Fruit fly (Drosophila melanogaster) S2 (cell line): Measurements from ENCODE around the gene kraken.
A peak's percentile ranks its signal among the peaks of the same experiment; 100 is the strongest.

Experiments used
- CG8478 ChIP-seq: fragments of >200 bp; optimal IDR thresholded peaks from 2 replicates; lab custom pipeline; 2018
- CTCF ChIP-seq, 2 experiments: fragments of >200 bp; optimal IDR thresholded peaks; 2 replicates each; lab custom pipeline; 2018

The kraken gene

DNA sequence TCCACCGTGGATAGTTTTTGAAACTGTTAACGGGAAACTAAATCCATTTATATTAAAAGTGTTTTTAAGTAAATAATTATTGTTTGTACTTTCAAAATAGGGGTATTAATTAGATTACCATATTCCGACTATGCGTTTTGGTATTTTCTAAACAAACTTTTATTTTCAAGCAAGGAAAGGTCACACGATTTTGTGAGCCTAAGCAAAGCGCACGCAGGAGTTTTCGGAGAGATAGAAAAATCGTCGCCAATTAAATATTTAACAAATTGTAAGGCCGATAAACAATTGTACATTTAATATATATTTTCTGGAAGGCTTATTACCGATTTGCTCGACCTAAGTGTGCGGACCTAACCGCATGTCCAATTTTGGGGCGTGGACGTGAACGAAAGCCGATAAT lies 17.7 kb downstream of the kraken start, which contains the start of gene PNUTS:
Gene PNUTS, plus strand, starts transcription at position 181 of the 400 bp plus-strand sequence.
- no peak for TF ChIP-seq CTCF (optimal IDR thresholded peaks at IDR 0.05; lab: Kevin White, UChicago)
- TF ChIP-seq CG8478 (lab: Kevin White, UChicago), result no peak

DNA sequence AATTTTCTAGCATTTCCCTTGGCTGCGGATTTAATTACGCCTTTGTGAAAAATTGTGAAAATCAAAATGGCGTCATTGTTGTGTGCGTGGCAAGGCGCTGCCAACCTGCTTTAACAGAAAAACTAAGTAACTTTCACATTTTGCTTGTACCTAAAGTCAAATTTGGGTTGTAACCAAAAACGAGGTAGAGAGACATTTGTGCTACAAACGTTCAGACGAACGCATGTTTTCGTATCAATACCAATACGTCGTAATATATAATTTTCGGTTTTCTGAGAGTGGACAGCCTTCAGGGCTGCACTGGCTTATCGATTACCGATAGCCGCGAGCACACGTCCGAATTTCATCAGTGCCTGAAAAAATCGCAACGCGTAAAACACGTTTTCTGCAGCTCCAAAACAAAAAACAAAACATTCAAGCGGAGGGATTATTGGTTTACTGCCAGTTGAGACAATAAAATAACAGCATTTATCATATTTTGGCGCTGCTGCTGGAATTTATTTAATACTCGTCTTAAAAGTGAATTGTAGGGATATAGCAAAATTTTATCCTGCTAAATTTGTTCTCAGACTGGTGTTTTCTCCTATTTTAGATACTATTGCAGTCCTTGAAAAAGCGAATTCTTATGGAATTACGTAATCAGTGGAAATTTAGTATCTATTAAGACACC lies 18.3 kb downstream of the kraken start:
- TF ChIP-seq CTCF (optimal IDR thresholded peaks at IDR 0.05; lab: Kevin White, UChicago) (peak in 1 of 2 experiments; percentile 43), CG8478 (lab: Kevin White, UChicago) (no peak)

DNA sequence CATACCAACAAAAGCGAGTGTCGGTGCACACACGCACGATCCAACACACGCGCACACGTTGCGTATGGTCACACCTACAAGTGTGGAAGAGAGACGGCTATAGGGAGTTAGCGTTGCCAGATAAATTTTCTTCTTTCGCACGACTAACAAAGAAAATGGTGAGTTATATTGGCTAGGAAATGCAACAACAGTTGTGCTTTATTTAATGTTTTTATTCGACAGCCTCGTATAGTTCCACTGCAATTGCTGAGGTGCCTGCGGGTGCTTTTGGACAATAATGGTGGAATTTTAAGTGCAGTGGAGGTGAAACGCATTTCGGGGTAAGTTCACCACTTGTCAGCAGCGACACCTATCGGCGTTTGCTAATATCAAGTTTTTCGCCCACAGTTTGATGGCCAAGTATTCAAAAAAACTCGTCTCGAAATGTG lies 18.9 kb downstream of the kraken start:
- TF ChIP-seq CG8478 (lab: Kevin White, UChicago), result no peak
- peak; percentile 88 to 96 for TF ChIP-seq CTCF (optimal IDR thresholded peaks at IDR 0.05; lab: Kevin White, UChicago)

DNA sequence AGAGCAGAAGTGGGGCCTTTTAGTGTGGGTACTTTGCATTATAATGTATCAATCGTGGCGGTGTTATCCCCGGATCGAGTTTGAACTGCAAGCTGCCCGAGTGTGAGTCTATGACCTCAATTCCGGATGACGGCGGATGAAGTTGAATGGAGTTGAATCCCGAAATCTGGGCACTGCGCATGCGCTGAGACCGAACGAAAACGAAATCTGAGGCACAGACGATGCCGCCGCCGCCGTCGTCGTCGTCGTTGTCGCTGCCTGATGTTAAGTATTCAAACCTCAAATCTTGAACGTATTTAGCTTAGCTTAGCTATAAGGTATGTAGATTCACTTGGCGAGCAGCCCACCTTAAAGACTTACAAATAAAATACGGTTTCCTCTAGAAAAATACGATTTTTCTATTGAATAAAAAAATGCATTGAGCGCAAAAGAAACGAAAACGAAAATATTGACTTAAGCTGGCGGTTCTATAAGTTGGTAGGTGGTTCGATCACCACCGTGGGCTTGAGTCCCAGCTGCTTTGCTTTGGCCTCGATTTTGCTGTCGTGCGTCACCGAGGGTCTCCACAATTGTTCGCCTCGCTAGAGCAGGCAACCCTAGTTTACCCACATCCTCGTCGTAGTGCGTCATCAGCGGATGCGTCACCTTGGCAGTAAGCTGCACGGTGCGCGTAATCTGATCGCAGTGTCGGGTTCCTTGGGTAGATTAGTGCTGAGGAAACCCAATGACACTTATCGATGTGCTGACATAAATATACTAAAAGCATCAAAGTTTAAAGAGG lies 21.3 kb downstream of the kraken start:
- TF ChIP-seq CTCF (optimal IDR thresholded peaks at IDR 0.05; lab: Kevin White, UChicago) (no peak), CG8478 (lab: Kevin White, UChicago) (no peak)

DNA sequence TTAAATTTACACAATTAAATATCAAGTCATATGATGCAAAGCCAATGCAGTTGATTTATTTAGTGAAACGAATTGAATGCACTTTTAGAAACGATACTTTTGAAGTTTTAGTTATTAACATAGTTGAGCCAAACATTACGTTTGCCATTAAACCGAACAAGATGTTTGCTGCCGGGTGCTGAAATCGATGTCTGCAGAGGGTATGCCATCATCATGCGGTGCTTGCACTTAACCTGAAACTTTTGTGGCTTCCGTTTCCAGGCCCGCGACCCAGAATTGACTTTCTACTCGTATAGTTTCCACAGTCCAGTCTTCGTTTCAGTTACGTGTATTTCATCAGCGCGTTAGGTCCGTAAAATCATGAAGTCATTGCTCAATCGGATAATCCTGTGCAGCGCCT lies 24.4 kb downstream of the kraken start, which contains the start of gene ninaA:
Gene ninaA, plus strand, starts transcription at position 301 of the 400 bp plus-strand sequence.
- no peak for TF ChIP-seq CTCF (optimal IDR thresholded peaks at IDR 0.05; lab: Kevin White, UChicago)
- TF ChIP-seq CG8478 (lab: Kevin White, UChicago), result no peak

DNA sequence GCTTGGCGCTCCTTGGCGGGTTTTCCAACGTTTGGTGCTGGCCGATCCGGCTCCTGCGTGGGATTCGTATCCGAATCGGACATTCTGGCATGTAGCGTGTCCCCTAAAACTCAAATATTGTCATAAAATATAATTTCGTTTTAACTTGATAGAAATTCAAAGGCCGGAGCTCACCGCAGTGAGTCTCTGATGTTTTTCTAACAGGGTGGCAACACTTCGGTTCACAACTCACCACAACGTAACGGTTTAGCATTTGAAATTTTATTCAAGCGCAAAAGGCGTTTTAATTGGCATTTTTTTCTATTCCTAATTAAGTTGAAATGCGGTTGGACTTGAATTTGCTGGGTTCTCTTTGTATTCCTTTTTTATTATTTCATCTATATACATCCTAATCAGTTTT lies 32.4 kb downstream of the kraken start, which contains the start of gene CG15824:
Gene CG15824, minus strand, starts transcription at position 172 of the 400 bp plus-strand sequence.
- no peak for TF ChIP-seq CG8478 (lab: Kevin White, UChicago)
- TF ChIP-seq CTCF (optimal IDR thresholded peaks at IDR 0.05; lab: Kevin White, UChicago), result peak; percentile 37 to 39

DNA sequence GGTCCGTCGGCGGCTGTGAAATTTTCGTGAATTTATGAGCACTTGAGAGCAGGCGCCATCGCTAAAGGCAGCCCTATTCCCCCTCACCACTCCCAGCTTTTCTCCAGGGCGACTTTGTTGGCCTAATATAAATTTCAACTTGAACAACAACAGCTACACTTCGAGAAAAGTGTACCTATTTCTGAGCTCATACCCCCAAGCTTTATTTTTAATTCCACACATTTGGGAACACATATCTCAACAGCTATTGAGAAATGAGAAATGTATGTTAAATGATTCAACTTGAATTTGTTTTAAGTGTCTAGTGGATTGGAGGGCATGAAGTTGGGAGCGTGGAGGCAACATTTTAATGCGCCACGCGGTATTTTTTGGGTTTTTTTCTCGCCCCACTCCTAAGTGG lies 34.2 kb downstream of the kraken start:
- TF ChIP-seq CG8478 (lab: Kevin White, UChicago) (no peak), CTCF (optimal IDR thresholded peaks at IDR 0.05; lab: Kevin White, UChicago) (no peak)

DNA sequence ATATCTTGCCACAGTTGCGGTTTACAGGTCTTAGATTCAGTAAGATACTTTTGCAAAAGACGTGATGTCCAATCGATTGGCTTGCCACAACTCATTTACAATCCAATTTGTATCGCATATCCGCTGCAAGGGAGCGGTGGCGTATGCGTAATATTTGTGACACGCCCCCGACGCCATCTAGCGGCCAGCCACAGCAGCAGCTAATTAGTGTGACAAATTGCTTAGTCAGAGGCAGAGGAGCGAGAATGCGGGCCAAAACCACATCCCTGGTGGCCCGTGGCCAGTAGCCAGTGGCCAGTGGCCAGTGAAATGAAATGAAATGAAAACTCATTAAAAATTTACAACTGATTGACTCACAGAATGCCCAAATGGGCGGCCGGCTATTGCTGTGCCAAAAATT lies 35.2 kb downstream of the kraken start:
- TF ChIP-seq CG8478 (lab: Kevin White, UChicago) (no peak), CTCF (optimal IDR thresholded peaks at IDR 0.05; lab: Kevin White, UChicago) (peak; percentile 68 to 70)

DNA sequence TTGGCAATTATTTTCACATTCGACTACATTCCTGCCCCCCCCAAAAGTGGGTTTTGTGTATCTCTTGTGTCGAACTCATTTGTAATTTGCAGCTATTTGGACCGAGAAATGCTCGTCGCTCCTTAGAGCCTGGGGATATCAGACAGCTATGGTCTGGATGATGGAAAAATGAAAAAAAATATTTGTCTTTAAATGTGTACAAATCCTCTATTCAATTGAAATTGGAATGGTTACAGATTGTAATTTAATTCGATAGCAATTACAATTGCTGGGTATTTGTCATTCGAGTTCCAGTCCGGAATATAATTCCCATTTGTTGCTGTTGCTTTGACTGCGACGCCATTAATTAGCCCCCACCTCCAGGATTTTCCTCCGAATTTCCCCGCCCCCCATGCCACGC lies 37.2 kb downstream of the kraken start:
- TF ChIP-seq CTCF (optimal IDR thresholded peaks at IDR 0.05; lab: Kevin White, UChicago), result no peak
- no peak for TF ChIP-seq CG8478 (lab: Kevin White, UChicago)

DNA sequence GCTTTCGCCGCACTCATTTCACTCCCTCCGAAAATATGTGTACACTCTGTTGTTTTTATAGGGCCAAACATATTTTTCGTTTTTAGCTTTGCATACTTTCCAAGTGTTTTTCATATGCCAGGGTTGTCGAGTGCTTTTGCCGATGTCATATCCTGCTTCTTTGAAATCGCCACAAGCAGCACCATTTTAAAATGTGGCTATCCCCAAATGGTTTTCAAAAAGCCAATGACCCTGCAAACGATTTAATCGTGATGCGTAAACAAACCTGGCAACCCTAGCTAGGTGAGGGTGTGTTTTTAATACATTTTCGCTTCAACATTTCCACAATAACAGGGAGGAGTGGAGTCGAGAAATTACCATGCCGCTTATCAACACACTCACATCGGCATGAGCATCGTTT lies 39.9 kb downstream of the kraken start:
- no peak for TF ChIP-seq CG8478 (lab: Kevin White, UChicago)
- TF ChIP-seq CTCF (optimal IDR thresholded peaks at IDR 0.05; lab: Kevin White, UChicago), result no peak

DNA sequence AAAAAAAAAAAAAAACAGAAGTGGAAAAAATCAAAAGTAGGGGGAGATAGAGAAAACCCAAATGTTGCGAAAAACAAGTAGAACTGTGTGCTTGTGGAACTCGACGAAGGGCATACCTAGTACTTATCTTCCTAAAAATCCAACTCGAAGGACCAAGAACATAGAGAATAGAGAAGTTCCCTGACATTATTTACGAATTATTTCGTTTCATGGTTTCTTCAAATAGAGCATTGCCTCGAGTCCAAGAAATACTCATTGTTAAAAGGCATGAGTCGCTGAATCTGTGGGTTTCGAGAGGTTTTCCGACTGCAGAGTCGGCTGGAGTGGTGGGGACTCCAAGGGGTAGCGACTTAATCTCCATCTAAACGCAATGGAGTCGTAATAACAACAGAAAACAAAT lies 40.6 kb downstream of the kraken start:
- TF ChIP-seq CG8478 (lab: Kevin White, UChicago) (no peak), CTCF (optimal IDR thresholded peaks at IDR 0.05; lab: Kevin White, UChicago) (no peak)

DNA sequence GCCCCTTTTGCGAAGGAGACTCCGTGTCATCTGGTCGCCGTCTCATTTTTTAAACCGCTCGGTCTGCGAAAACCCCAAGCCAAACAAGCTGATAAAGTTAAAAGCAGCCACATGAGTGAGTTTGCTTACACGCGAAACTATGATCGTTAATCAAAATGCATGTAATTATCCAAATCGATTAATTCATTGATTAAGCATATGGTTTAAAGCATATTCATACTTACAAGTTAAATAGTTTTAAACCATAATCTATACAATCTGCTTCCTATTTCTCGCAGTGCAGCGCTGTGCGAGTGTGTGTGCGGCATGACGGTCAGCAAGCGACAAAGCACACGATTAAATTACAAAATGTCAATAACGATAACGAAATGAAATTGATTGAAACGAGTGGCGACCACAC lies 42.9 kb downstream of the kraken start:
- TF ChIP-seq CG8478 (lab: Kevin White, UChicago), result no peak
- TF ChIP-seq CTCF (optimal IDR thresholded peaks at IDR 0.05; lab: Kevin White, UChicago), result no peak

DNA sequence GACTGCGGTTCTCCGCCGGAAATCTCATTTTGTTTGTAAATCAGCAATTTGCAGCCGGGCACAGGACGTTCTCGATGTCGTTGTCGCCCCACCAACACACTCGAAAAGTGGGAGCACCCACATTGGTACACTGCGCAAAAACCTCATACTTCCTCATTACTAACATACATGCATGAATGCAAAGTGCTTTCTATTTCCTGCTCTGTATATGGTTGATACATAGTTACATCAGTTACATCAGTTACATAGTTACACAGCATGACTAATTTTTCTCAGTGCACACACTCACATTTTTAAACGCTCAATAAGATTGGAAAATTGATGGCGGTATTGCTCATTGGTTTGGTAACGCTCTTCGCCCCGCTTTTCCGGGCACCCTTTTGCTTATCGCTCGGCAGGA lies 44.6 kb downstream of the kraken start:
- no peak for TF ChIP-seq CTCF (optimal IDR thresholded peaks at IDR 0.05; lab: Kevin White, UChicago)
- TF ChIP-seq CG8478 (lab: Kevin White, UChicago), result no peak

DNA sequence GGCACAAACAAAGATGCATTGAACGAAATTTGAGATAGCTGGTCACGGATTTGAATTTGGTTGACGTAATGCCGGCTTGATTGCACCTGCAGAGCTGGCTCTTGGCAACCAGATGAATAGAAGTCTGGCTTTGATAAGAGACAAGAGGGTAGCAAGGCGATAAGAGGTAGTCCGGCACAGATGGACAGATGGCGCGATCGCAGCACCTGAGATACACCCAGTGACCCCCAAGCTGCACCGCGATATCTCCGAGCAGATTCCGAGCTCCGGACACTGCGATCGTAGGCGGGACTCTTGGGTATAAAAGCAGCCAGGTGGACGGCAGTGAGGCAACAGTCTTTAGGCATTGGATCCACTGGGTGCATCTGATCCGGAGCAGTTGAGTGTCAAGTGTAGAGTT lies 45.7 kb downstream of the kraken start, which contains the start of gene Lsp1beta:
Gene Lsp1beta, plus strand, starts transcription at position 185 of the 400 bp plus-strand sequence.
- TF ChIP-seq CG8478 (lab: Kevin White, UChicago), result no peak
- no peak for TF ChIP-seq CTCF (optimal IDR thresholded peaks at IDR 0.05; lab: Kevin White, UChicago)

DNA sequence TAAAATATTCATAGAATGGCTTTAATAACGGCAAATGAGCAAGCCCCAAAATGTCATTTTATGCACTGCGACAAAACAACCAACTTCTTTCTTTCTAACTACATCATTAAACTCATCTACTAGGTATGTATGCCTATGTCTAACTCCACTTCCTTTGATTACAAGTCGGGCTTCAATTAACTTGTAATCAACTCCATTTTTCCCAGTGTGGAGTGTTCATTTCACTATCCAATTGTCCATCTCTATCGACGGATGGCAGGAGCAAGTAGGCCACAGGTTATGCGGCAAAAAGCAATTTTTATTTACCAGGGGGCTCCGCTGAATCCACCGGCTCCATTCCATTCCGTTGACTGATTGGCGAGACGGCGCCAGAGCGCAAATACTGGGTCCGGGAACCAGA lies 51.2 kb downstream of the kraken start:
- TF ChIP-seq CTCF (optimal IDR thresholded peaks at IDR 0.05; lab: Kevin White, UChicago), result no peak
